Worm (Caenorhabditis elegans): ENCODE data around the gene F23B12.7.

F23B12.7 gene

ce11 chrV:14414964-14415564 lies 34.4 kb upstream of the F23B12.7 start, which contains the start of the genes nxf-1 and C15H11.11 (continued):
- TF ChIP-seq mxl-3 (GFP tag; optimal IDR thresholded peaks at IDR 0.05) = peak; percentile 14
- no peak for TF ChIP-seq nhr-42 (GFP tag; IDR thresholded peaks at IDR 0.05)
- no peak for TF ChIP-seq zip-11 (GFP tag; IDR thresholded peaks at IDR 0.05)
- TF ChIP-seq ceh-82 (tag; optimal IDR thresholded peaks at IDR 0.05) = no peak
- TF ChIP-seq unc-130 (GFP tag; optimal IDR thresholded peaks at IDR 0.05) = no peak
- no peak for TF ChIP-seq F26F4.8 (GFP tag; conservative IDR thresholded peaks at IDR 0.05)
- TF ChIP-seq T20F7.1 (GFP tag; optimal IDR thresholded peaks at IDR 0.05) = peak; percentile 81
- no peak for TF ChIP-seq D1046.2 (GFP tag; IDR thresholded peaks at IDR 0.05)
- no peak for TF ChIP-seq nhr-11 (tag; optimal IDR thresholded peaks at IDR 0.05)
- TF ChIP-seq nhr-10 (tag; optimal IDR thresholded peaks at IDR 0.05) = no peak
- TF ChIP-seq Y5F2A.4 (GFP tag; optimal IDR thresholded peaks at IDR 0.05) = no peak
- TF ChIP-seq mxl-2 (GFP tag; conservative IDR thresholded peaks at IDR 0.05) = no peak
- TF ChIP-seq daf-19 (GFP tag; conservative IDR thresholded peaks at IDR 0.05) = no peak
- no peak for TF ChIP-seq jun-1 (tag; optimal IDR thresholded peaks at IDR 0.05)
- TF ChIP-seq ctbp-1 (GFP tag; IDR thresholded peaks at IDR 0.05) = no peak
- peak; percentile 72 for TF ChIP-seq nhr-102 (tag; optimal IDR thresholded peaks at IDR 0.05)
- TF ChIP-seq F44E2.7 (GFP tag; IDR thresholded peaks at IDR 0.05) = no peak
- TF ChIP-seq hlh-11 (tag; optimal IDR thresholded peaks at IDR 0.05) = peak; percentile 84
- TF ChIP-seq lsy-2 (tag; optimal IDR thresholded peaks at IDR 0.05) = peak in 1 of 2 experiments; percentile 82
- peak; percentile 14 for TF ChIP-seq rbr-2 (tag; optimal IDR thresholded peaks at IDR 0.05)
- TF ChIP-seq dpl-1 (GFP tag; optimal IDR thresholded peaks at IDR 0.05) = peak; percentile 68
- no peak for TF ChIP-seq fos-1 (tag; optimal IDR thresholded peaks at IDR 0.05)
- peak in 1 of 2 experiments; percentile 49 for TF ChIP-seq hif-1 (tag; optimal IDR thresholded peaks at IDR 0.05)
- no peak for TF ChIP-seq nhr-25 (tag; optimal IDR thresholded peaks at IDR 0.05; ENCODE audit: borderline replicate concordance, insufficient read depth)
- no peak for TF ChIP-seq daf-8 (GFP tag; IDR thresholded peaks at IDR 0.05)
- no peak for TF ChIP-seq dmd-9 (GFP tag; IDR thresholded peaks at IDR 0.05)
- TF ChIP-seq lin-15B (tag; optimal IDR thresholded peaks at IDR 0.05) = no peak
- no peak for TF ChIP-seq aha-1 (tag)
- TF ChIP-seq daf-12 (tag; optimal IDR thresholded peaks at IDR 0.05) = no peak
- peak; percentile 74 for TF ChIP-seq ztf-7 (tag; optimal IDR thresholded peaks at IDR 0.05)
- TF ChIP-seq tra-1 (GFP tag; IDR thresholded peaks at IDR 0.05) = 0 out of 2 replicates have a peak, but pooled peaks have one; percentile 43
- no peak for TF ChIP-seq lin-13 (GFP tag; optimal IDR thresholded peaks at IDR 0.05)
- TF ChIP-seq sdz-12 (GFP tag; optimal IDR thresholded peaks at IDR 0.05) = no peak
- TF ChIP-seq egl-43 (GFP tag; IDR thresholded peaks at IDR 0.05) = no peak
- TF ChIP-seq daf-16 (GFP tag; optimal IDR thresholded peaks at IDR 0.05) = peak; percentile 39 to 74
- TF ChIP-seq daf-16 (tag; optimal IDR thresholded peaks at IDR 0.05) = peak; percentile 99
- no peak for TF ChIP-seq madf-9 (GFP tag; conservative IDR thresholded peaks at IDR 0.05)
- TF ChIP-seq fkh-10 (GFP tag; optimal IDR thresholded peaks at IDR 0.05) = no peak
- TF ChIP-seq unc-62 (GFP tag; optimal IDR thresholded peaks at IDR 0.05 in 1 of 2) = no peak
- no peak for TF ChIP-seq unc-62 (tag; optimal IDR thresholded peaks at IDR 0.05)
- peak in 1 of 2 experiments; percentile 71 for TF ChIP-seq mdl-1 (tag; optimal IDR thresholded peaks at IDR 0.05)
- no peak for TF ChIP-seq nhr-41 (GFP tag; IDR thresholded peaks at IDR 0.05)
- no peak for TF ChIP-seq zip-2 (tag; optimal IDR thresholded peaks at IDR 0.05)
- no peak for TF ChIP-seq ceh-44 (GFP tag; IDR thresholded peaks at IDR 0.05)
- no peak for TF ChIP-seq snpc-4 (tag; optimal IDR thresholded peaks at IDR 0.05)
- no peak for TF ChIP-seq tag-97 (GFP tag; IDR thresholded peaks at IDR 0.05)
- peak; percentile 49 for TF ChIP-seq ama-1 (optimal IDR thresholded peaks at IDR 0.05)
- peak; percentile 75; the same call in 1 of the 2 replicates for TF ChIP-seq php-3 (GFP tag; IDR thresholded peaks at IDR 0.05)
- TF ChIP-seq F37D6.2 (tag; optimal IDR thresholded peaks at IDR 0.05) = no peak
- TF ChIP-seq mes-2 (tag; optimal IDR thresholded peaks at IDR 0.05; ENCODE audit: poor library complexity, severe bottlenecking) = peak; percentile 76
- TF ChIP-seq lir-3 (tag; optimal IDR thresholded peaks at IDR 0.05) = no peak
- TF ChIP-seq snpc-1.2 (GFP tag; IDR thresholded peaks at IDR 0.05) = no peak

Data from whole organism, L4 larva.